Fruit fly (Drosophila melanogaster): Measurements from ENCODE around the gene Adk2.

Gene Adk2

dm6 chr3L:13015823-13016465 lies 6.5 kb downstream of the Adk2 start, which contains the start of gene CG11267 (continued):
- TF ChIP-seq amos (GFP tag; IDR thresholded peaks at IDR 0.05; ENCODE audit: partially characterized antibody) (no peak), luna (GFP tag; optimal IDR thresholded peaks at IDR 0.05) (peak; percentile 62), chn (GFP tag; optimal IDR thresholded peaks at IDR 0.05) (peak; percentile 73), hth (optimal IDR thresholded peaks at IDR 0.05) (no peak), CG1529 (GFP tag; optimal IDR thresholded peaks at IDR 0.05) (peak; percentile 60), gcm (GFP tag; optimal IDR thresholded peaks at IDR 0.05) (peak; percentile 73), da (GFP tag; optimal IDR thresholded peaks at IDR 0.05) (peak; percentile 32), CG2202 (tag; optimal IDR thresholded peaks at IDR 0.05) (peak; percentile 47), CG11723 (GFP tag; optimal IDR thresholded peaks at IDR 0.05) (peak; percentile 49), CG2889 (GFP tag; IDR thresholded peaks at IDR 0.05) (peak; percentile 69; the same call in 2 of the 3 replicates), Sry-δ (GFP tag; optimal IDR thresholded peaks at IDR 0.05) (peak; percentile 32), ham (GFP tag; IDR thresholded peaks at IDR 0.05) (peak; percentile 57; the same call in 1 of the 2 replicates), nau (GFP tag; optimal IDR thresholded peaks at IDR 0.05) (peak; percentile 44), HHEX (GFP tag; optimal IDR thresholded peaks at IDR 0.05) (peak; percentile 87), Atf3 (GFP tag; optimal IDR thresholded peaks at IDR 0.05) (peak; percentile 53), CG15073 (GFP tag; optimal IDR thresholded peaks at IDR 0.05) (no peak), NC2α (GFP tag; optimal IDR thresholded peaks at IDR 0.05) (no peak), dpn (GFP tag; optimal IDR thresholded peaks at IDR 0.05) (peak; percentile 76), CG16779 (GFP tag; IDR thresholded peaks at IDR 0.05) (peak; percentile 82), CG13123 (GFP tag; optimal IDR thresholded peaks at IDR 0.05) (peak; percentile 49), tll (GFP tag; optimal IDR thresholded peaks at IDR 0.05) (no peak), YL-1 (GFP tag; optimal IDR thresholded peaks at IDR 0.05) (peak; percentile 39), Kr (GFP tag; optimal IDR thresholded peaks at IDR 0.05) (no peak), CG34376 (GFP tag; optimal IDR thresholded peaks at IDR 0.05) (peak; percentile 71), CG11504 (tag; optimal IDR thresholded peaks at IDR 0.05) (peak; percentile 90), CG10431 (GFP tag; optimal IDR thresholded peaks at IDR 0.05) (peak; percentile 13), ci (GFP tag; IDR thresholded peaks at IDR 0.05) (peak; percentile 89), CG13894 (tag; optimal IDR thresholded peaks at IDR 0.05) (peak; percentile 89), lov (optimal IDR thresholded peaks at IDR 0.05) (no peak), lov (GFP tag; IDR thresholded peaks at IDR 0.05) (peak; percentile 83; the same call in 2 of the 3 replicates), CG9932 (GFP tag; IDR thresholded peaks at IDR 0.05) (peak; percentile 96), bbx (GFP tag; IDR thresholded peaks at IDR 0.05; ENCODE audit: partially characterized antibody) (no peak), org-1 (GFP tag; optimal IDR thresholded peaks at IDR 0.05) (peak; percentile 53), CG2120 (GFP tag; optimal IDR thresholded peaks at IDR 0.05) (peak; percentile 86), vfl (GFP tag; optimal IDR thresholded peaks at IDR 0.05) (peak; percentile 71), jumu (GFP tag; optimal IDR thresholded peaks at IDR 0.05) (peak; percentile 79), CG30431 (GFP tag; optimal IDR thresholded peaks at IDR 0.05) (peak; percentile 59), Spps (tag; optimal IDR thresholded peaks at IDR 0.05) (peak; percentile 63), CG10979 (tag; optimal IDR thresholded peaks at IDR 0.05) (peak; percentile 81), Dbx (GFP tag; IDR thresholded peaks at IDR 0.05) (peak; percentile 93), ERR (GFP tag; optimal IDR thresholded peaks at IDR 0.05) (peak; percentile 33), croc (GFP tag; conservative IDR thresholded peaks at IDR 0.05) (peak; percentile 56), CG4328 (GFP tag; optimal IDR thresholded peaks at IDR 0.05) (peak; percentile 86), sob (GFP tag; IDR thresholded peaks at IDR 0.05) (peak; percentile 93), Hey (tag; optimal IDR thresholded peaks at IDR 0.05) (no peak), CG8944 (GFP tag; optimal IDR thresholded peaks at IDR 0.05) (peak; percentile 75), CG7963 (GFP tag; IDR thresholded peaks at IDR 0.05; ENCODE audit: partially characterized antibody) (no peak), ara (GFP tag; IDR thresholded peaks at IDR 0.05) (peak; percentile 83), pum (GFP tag; optimal IDR thresholded peaks at IDR 0.05) (peak; percentile 67), CG13424 (tag; optimal IDR thresholded peaks at IDR 0.05) (peak; percentile 77)
